Worm (Caenorhabditis elegans) whole organism, L3 larva: Measurements from ENCODE around the gene B0554.5.

ENCODE experiments used
- R02D3.7 ChIP-seq: fragments of 150-350 bp; optimal IDR thresholded peaks from 2 replicates; lab custom pipeline; 2014; ENCODE audit warnings: missing biosample characterization, missing genetic modification characterization
- ZK546.5 ChIP-seq: sonication (generic microtip); optimal IDR thresholded peaks from 2 replicates; lab custom pipeline; 2017; ENCODE audit warnings: missing biosample characterization, missing genetic modification characterization
- ama-1 ChIP-seq: fragments of 150-350 bp; optimal IDR thresholded peaks from 2 replicates; lab custom pipeline; 2018
- daf-12 ChIP-seq: fragments of 150-350 bp; optimal IDR thresholded peaks from 2 replicates; lab custom pipeline; 2014; ENCODE audit warnings: missing biosample characterization, missing genetic modification reagents, missing genetic modification characterization
- egl-27 ChIP-seq: sonication (generic microtip); optimal IDR thresholded peaks from 4 replicates; lab custom pipeline; 2017; ENCODE audit warnings: missing biosample characterization, missing genetic modification reagents, missing genetic modification characterization
- fkh-10 ChIP-seq: sonication (generic microtip); optimal IDR thresholded peaks from 2 replicates; lab custom pipeline; 2017; ENCODE audit warnings: missing biosample characterization, missing genetic modification reagents, missing genetic modification characterization
- jun-1 ChIP-seq: fragments of 150-350 bp; optimal IDR thresholded peaks from 2 replicates; lab custom pipeline; 2014; ENCODE audit warnings: missing biosample characterization, missing genetic modification reagents, missing genetic modification characterization
- lin-39 ChIP-seq: fragments of 150-350 bp; optimal IDR thresholded peaks from 2 replicates; lab custom pipeline; 2018; ENCODE audit warnings: missing biosample characterization, missing genetic modification reagents, missing genetic modification characterization
- mdl-1 ChIP-seq: fragments of 150-350 bp; optimal IDR thresholded peaks from 2 replicates; lab custom pipeline; 2014; ENCODE audit warnings: missing biosample characterization, missing genetic modification characterization
- nhr-12 ChIP-seq: fragments of 150-350 bp; optimal IDR thresholded peaks from 2 replicates; lab custom pipeline; 2014; ENCODE audit warnings: missing biosample characterization, missing genetic modification characterization
- nhr-23 ChIP-seq: fragments of 150-350 bp; optimal IDR thresholded peaks from 2 replicates; lab custom pipeline; 2014; ENCODE audit warnings: missing biosample characterization, missing genetic modification reagents, missing genetic modification characterization
- pha-4 ChIP-seq: fragments of 150-350 bp; optimal IDR thresholded peaks from 2 replicates; lab custom pipeline; 2014; ENCODE audit warnings: missing biosample characterization, missing genetic modification reagents, missing genetic modification characterization
- zag-1 ChIP-seq: fragments of 150-350 bp; optimal IDR thresholded peaks from 2 replicates; lab custom pipeline; 2014; ENCODE audit warnings: missing biosample characterization, missing genetic modification characterization

- TF ChIP-seq lin-39 (tag; lab: Kevin White, UChicago): no peak
- no peak for TF ChIP-seq jun-1
- TF ChIP-seq ama-1: no peak
- no peak for TF ChIP-seq nhr-23 (tag; lab: Kevin White, UChicago)
- no peak for TF ChIP-seq zag-1 (tag; lab: Kevin White, UChicago)
- no peak for TF ChIP-seq ZK546.5 (tag; lab: Kevin White, UChicago)
- no peak for TF ChIP-seq R02D3.7
- no peak for TF ChIP-seq egl-27 (tag; lab: Kevin White, UChicago)
- TF ChIP-seq mdl-1 (tag; lab: Kevin White, UChicago): no peak
- TF ChIP-seq daf-12 (tag; lab: Kevin White, UChicago): no peak
- TF ChIP-seq fkh-10: no peak
- TF ChIP-seq pha-4: no peak
- no peak for TF ChIP-seq nhr-12 (tag; lab: Kevin White, UChicago)
Measured at ce11 chrV:417656-418353, 6.4 kb upstream of the B0554.5 start, which contains the start of gene irg-8.
